Fruit fly (Drosophila melanogaster): Measurements from ENCODE around the gene tko.

Gene tko

dm6 chrX:2443798-2444197 is at the start of gene tko:
Gene tko, minus strand, starts transcription at chrX:2443976.
- TF ChIP-seq CG8478 (optimal IDR thresholded peaks at IDR 0.05) (no peak), CTCF (optimal IDR thresholded peaks at IDR 0.05) (peak in 1 of 2 experiments; percentile 62)

dm6 chrX:2469843-2470442 is 26.2 kb upstream of the tko start, which contains the start of gene boi:
Gene boi, minus strand, starts transcription at chrX:2470043.
- TF ChIP-seq CTCF (optimal IDR thresholded peaks at IDR 0.05) (no peak), CG8478 (optimal IDR thresholded peaks at IDR 0.05) (no peak)

dm6 chrX:2468576-2468975 is 24.8 kb upstream of the tko start:
- TF ChIP-seq CG8478 (optimal IDR thresholded peaks at IDR 0.05) (no peak), CTCF (optimal IDR thresholded peaks at IDR 0.05) (no peak)

- TF ChIP-seq CTCF (optimal IDR thresholded peaks at IDR 0.05) (no peak), CG8478 (optimal IDR thresholded peaks at IDR 0.05) (no peak)
Measured at dm6 chrX:2466919-2467318, 23.1 kb upstream of the tko start.

dm6 chrX:2465687-2466086 is 21.9 kb upstream of the tko start:
- TF ChIP-seq CG8478 (optimal IDR thresholded peaks at IDR 0.05) (no peak), CTCF (optimal IDR thresholded peaks at IDR 0.05) (no peak)

- TF ChIP-seq CG8478 (optimal IDR thresholded peaks at IDR 0.05) (no peak), CTCF (optimal IDR thresholded peaks at IDR 0.05) (no peak)
Measured at dm6 chrX:2464189-2464588, 20.4 kb upstream of the tko start.

dm6 chrX:2462919-2463544 is 19.3 kb upstream of the tko start:
- TF ChIP-seq CG8478 (optimal IDR thresholded peaks at IDR 0.05) (no peak), CTCF (optimal IDR thresholded peaks at IDR 0.05) (no peak)

- TF ChIP-seq CG8478 (optimal IDR thresholded peaks at IDR 0.05) (no peak), CTCF (optimal IDR thresholded peaks at IDR 0.05) (no peak)
Measured at dm6 chrX:2461421-2462393, 17.9 kb upstream of the tko start.

dm6 chrX:2459843-2460242 is 16.1 kb upstream of the tko start:
- TF ChIP-seq CG8478 (optimal IDR thresholded peaks at IDR 0.05) (no peak), CTCF (optimal IDR thresholded peaks at IDR 0.05) (no peak)

dm6 chrX:2457863-2458458 is 14.2 kb upstream of the tko start:
- TF ChIP-seq CTCF (optimal IDR thresholded peaks at IDR 0.05) (no peak), CG8478 (optimal IDR thresholded peaks at IDR 0.05) (no peak)

- TF ChIP-seq CTCF (optimal IDR thresholded peaks at IDR 0.05) = no peak
- TF ChIP-seq CG8478 (optimal IDR thresholded peaks at IDR 0.05) = no peak
Measured at dm6 chrX:2455337-2456246, 11.8 kb upstream of the tko start.

- no peak for TF ChIP-seq CG8478 (optimal IDR thresholded peaks at IDR 0.05)
- no peak for TF ChIP-seq CTCF (optimal IDR thresholded peaks at IDR 0.05)
Measured at dm6 chrX:2453772-2454171, 10.0 kb upstream of the tko start.

dm6 chrX:2452734-2453133 is 9.0 kb upstream of the tko start:
- TF ChIP-seq CTCF (optimal IDR thresholded peaks at IDR 0.05) (no peak), CG8478 (optimal IDR thresholded peaks at IDR 0.05) (no peak)

- TF ChIP-seq CG8478 (optimal IDR thresholded peaks at IDR 0.05) (no peak), CTCF (optimal IDR thresholded peaks at IDR 0.05) (no peak)
Measured at dm6 chrX:2447750-2448299, 4.0 kb upstream of the tko start, which contains the start of gene z. Gene z, plus strand, starts transcription at chrX:2447769.

Measured in S2 (cell line).